Worm (Caenorhabditis elegans) whole organism, L4 larva: ENCODE results near the gene nhr-123.

ENCODE experiments used
- D1046.2 ChIP-seq: fragments of 200-800 bp; sonication (Bioruptor generic); IDR thresholded peaks from 2 replicates; pipeline ENCODE4 v1.3.6; 2022; ENCODE audit warnings: missing genetic modification characterization, missing compliant biosample characterization
- T26A8.4 ChIP-seq: fragments of 200-800 bp; sonication (Bioruptor generic); IDR thresholded peaks from 2 replicates; pipeline ENCODE4 v1.3.6; 2022; ENCODE audit warnings: missing genetic modification characterization, missing compliant biosample characterization
- Y105C5A.15 ChIP-seq: fragments of 200-800 bp; sonication (Bioruptor generic); IDR thresholded peaks from 2 replicates; pipeline ENCODE4 v1.3.6; 2022; ENCODE audit warnings: missing genetic modification characterization, missing compliant biosample characterization
- Y5F2A.4 ChIP-seq: fragments of 200-800 bp; sonication (Bioruptor generic); optimal IDR thresholded peaks from 2 replicates; lab custom pipeline; 2018; ENCODE audit warnings: mild to moderate bottlenecking, missing genetic modification characterization, missing compliant biosample characterization
- Y75B8A.6 ChIP-seq: fragments of 200-800 bp; sonication (Bioruptor generic); IDR thresholded peaks from 2 replicates; pipeline ENCODE4 v1.3.6; 2022; ENCODE audit warnings: missing genetic modification reagents, missing genetic modification characterization, missing compliant biosample characterization
- ZK546.5 ChIP-seq, 2 experiments: sonication (generic microtip); optimal IDR thresholded peaks; 2 replicates each; lab custom pipeline; 2017; ENCODE audit warnings: missing biosample characterization in 2 of 2, missing genetic modification characterization in 2 of 2
- aha-1 ChIP-seq: fragments of 150-350 bp; peaks from one replicate; lab custom pipeline; 2014; ENCODE audit warnings: missing biosample characterization, missing genetic modification characterization
- aly-2 ChIP-seq: sonication (generic microtip); optimal IDR thresholded peaks from 2 replicates; lab custom pipeline; 2018; ENCODE audit warnings: missing biosample characterization, missing genetic modification characterization
- ceh-20 ChIP-seq: fragments of 200-800 bp; sonication (Bioruptor generic); IDR thresholded peaks from 2 replicates; pipeline ENCODE4 v1.3.6; 2022; ENCODE audit warnings: missing genetic modification reagents, missing genetic modification characterization, missing compliant biosample characterization
- ceh-28 ChIP-seq: fragments of 150-350 bp; optimal IDR thresholded peaks from 2 replicates; lab custom pipeline; 2014; ENCODE audit warnings: missing biosample characterization, missing genetic modification reagents, missing genetic modification characterization
- ceh-32 ChIP-seq: sonication (generic microtip); optimal IDR thresholded peaks from 2 replicates; lab custom pipeline; 2016; ENCODE audit warnings: mild to moderate bottlenecking, missing genetic modification characterization, missing compliant biosample characterization; ENCODE audit not compliant: poor library complexity
- ceh-44 ChIP-seq: fragments of 200-800 bp; sonication (Bioruptor generic); IDR thresholded peaks from 2 replicates; pipeline ENCODE4 v1.3.6; 2022; ENCODE audit warnings: missing genetic modification reagents, missing genetic modification characterization, missing compliant biosample characterization
- daf-12 ChIP-seq: fragments of 150-350 bp; optimal IDR thresholded peaks from 2 replicates; lab custom pipeline; 2014; ENCODE audit warnings: missing biosample characterization, missing genetic modification reagents, missing genetic modification characterization
- daf-16 ChIP-seq, 3 experiments: sonication (generic microtip); optimal IDR thresholded peaks; 2 replicates each; lab custom pipeline; 2016 to 2017; ENCODE audit warnings: missing genetic modification characterization in 3 of 3, missing genetic modification reagents in 3 of 3, mild to moderate bottlenecking in 2 of 3, missing compliant biosample characterization in 2 of 3, missing biosample characterization in 1 of 3, moderate library complexity in 1 of 3
- dmd-6 ChIP-seq: fragments of 200-800 bp; sonication (Bioruptor generic); IDR thresholded peaks from 2 replicates; pipeline ENCODE4 v1.3.6; 2022; ENCODE audit warnings: missing genetic modification reagents, missing genetic modification characterization, missing compliant biosample characterization
- dmd-8 ChIP-seq: fragments of 200-800 bp; sonication (Bioruptor generic); IDR thresholded peaks from 2 replicates; pipeline ENCODE4 v1.3.6; 2022; ENCODE audit warnings: missing genetic modification characterization, missing compliant biosample characterization
- dmd-9 ChIP-seq: fragments of 200-800 bp; sonication (Bioruptor generic); IDR thresholded peaks from 2 replicates; pipeline ENCODE4 v1.3.6; 2022; ENCODE audit warnings: missing genetic modification reagents, missing genetic modification characterization, missing compliant biosample characterization
- dve-1 ChIP-seq: sonication (generic microtip); optimal IDR thresholded peaks from 2 replicates; lab custom pipeline; 2017; ENCODE audit warnings: antibody characterized with exemption, mild to moderate bottlenecking, missing genetic modification characterization, missing compliant biosample characterization; ENCODE audit not compliant: insufficient read depth
- egl-27 ChIP-seq: sonication (generic microtip); optimal IDR thresholded peaks from 3 replicates; lab custom pipeline; 2017; ENCODE audit warnings: missing biosample characterization, missing genetic modification reagents, missing genetic modification characterization
- hlh-11 ChIP-seq: fragments of 200-800 bp; sonication (Bioruptor generic); optimal IDR thresholded peaks from 2 replicates; lab custom pipeline; 2018; ENCODE audit warnings: mild to moderate bottlenecking, missing genetic modification characterization, missing compliant biosample characterization
- hmg-1.1 ChIP-seq: fragments of 200-800 bp; sonication (Bioruptor generic); IDR thresholded peaks from 2 replicates; pipeline ENCODE4 v1.3.6; 2022; ENCODE audit warnings: missing genetic modification reagents, missing genetic modification characterization, missing compliant biosample characterization
- jun-1 ChIP-seq: fragments of 150-350 bp; optimal IDR thresholded peaks from 2 replicates; lab custom pipeline; 2014; ENCODE audit warnings: missing biosample characterization, missing genetic modification reagents, missing genetic modification characterization
- lin-1 ChIP-seq: fragments of 200-800 bp; sonication (Bioruptor generic); IDR thresholded peaks from 2 replicates; pipeline ENCODE4 v1.3.6; 2022; ENCODE audit warnings: missing genetic modification reagents, missing genetic modification characterization, missing compliant biosample characterization
- lin-13 ChIP-seq: fragments of 150-350 bp; optimal IDR thresholded peaks from 2 replicates; lab custom pipeline; 2014; ENCODE audit warnings: missing biosample characterization, missing genetic modification reagents, missing genetic modification characterization
- lin-39 ChIP-seq: fragments of 150-350 bp; optimal IDR thresholded peaks from 2 replicates; lab custom pipeline; 2014; ENCODE audit warnings: missing biosample characterization, missing genetic modification reagents, missing genetic modification characterization
- madf-5 ChIP-seq, 2 experiments: fragments of 200-800 bp; sonication (Bioruptor generic); IDR thresholded peaks; 2 replicates each; pipeline ENCODE4 v1.3.6; 2022; ENCODE audit warnings: missing compliant biosample characterization in 2 of 2, missing genetic modification characterization in 2 of 2
- madf-9 ChIP-seq: fragments of 200-800 bp; sonication (Bioruptor generic); conservative IDR thresholded peaks from 2 replicates; pipeline ENCODE4 v1.3.6; 2022; ENCODE audit warnings: missing genetic modification reagents, missing genetic modification characterization, missing compliant biosample characterization
- mdl-1 ChIP-seq, 2 experiments: fragments of 150-350 bp in 1 of 2; sonication (generic microtip) in 1 of 2; optimal IDR thresholded peaks; 2 replicates each; lab custom pipeline; 2014 to 2017; ENCODE audit warnings: missing biosample characterization in 2 of 2, missing genetic modification characterization in 2 of 2
- mes-2 ChIP-seq: sonication (generic microtip); optimal IDR thresholded peaks from 2 replicates; lab custom pipeline; 2016; ENCODE audit warnings: missing genotype, mild to moderate bottlenecking, missing genetic modification characterization, missing compliant biosample characterization; ENCODE audit not compliant: poor library complexity, severe bottlenecking
- mxl-2 ChIP-seq: fragments of 200-800 bp; sonication (Bioruptor generic); conservative IDR thresholded peaks from 2 replicates; pipeline ENCODE4 v1.3.6; 2022; ENCODE audit warnings: missing genetic modification reagents, missing genetic modification characterization, missing compliant biosample characterization
- mxl-3 ChIP-seq: fragments of 200-800 bp; sonication (Bioruptor generic); optimal IDR thresholded peaks from 2 replicates; lab custom pipeline; 2018; ENCODE audit warnings: mild to moderate bottlenecking, missing genetic modification characterization, missing compliant biosample characterization
- nhr-102 ChIP-seq: sonication (generic microtip); optimal IDR thresholded peaks from 2 replicates; lab custom pipeline; 2016; ENCODE audit warnings: mild to moderate bottlenecking, missing genetic modification characterization, moderate library complexity, missing compliant biosample characterization
- nhr-111 ChIP-seq: fragments of 200-800 bp; sonication (Bioruptor generic); optimal IDR thresholded peaks from 2 replicates; lab custom pipeline; 2018; ENCODE audit warnings: mild to moderate bottlenecking, missing genetic modification characterization, missing compliant biosample characterization
- nhr-237 ChIP-seq: sonication (generic microtip); optimal IDR thresholded peaks from 2 replicates; lab custom pipeline; 2017; ENCODE audit warnings: missing biosample characterization, missing genetic modification characterization
- nhr-25 ChIP-seq: sonication (generic microtip); optimal IDR thresholded peaks from 2 replicates; lab custom pipeline; 2017; ENCODE audit warnings: missing genetic modification characterization, mild to moderate bottlenecking, missing compliant biosample characterization, antibody characterized with exemption, moderate library complexity, borderline replicate concordance; ENCODE audit not compliant: insufficient read depth
- nhr-28 ChIP-seq: fragments of 150-350 bp; optimal IDR thresholded peaks from 2 replicates; lab custom pipeline; 2014; ENCODE audit warnings: missing biosample characterization, missing genetic modification characterization
- nhr-41 ChIP-seq: fragments of 200-800 bp; sonication (Bioruptor generic); IDR thresholded peaks from 2 replicates; pipeline ENCODE4 v1.3.6; 2022; ENCODE audit warnings: missing genetic modification reagents, missing genetic modification characterization, missing compliant biosample characterization
- nhr-76 ChIP-seq: fragments of 150-350 bp; optimal IDR thresholded peaks from 2 replicates; lab custom pipeline; 2014; ENCODE audit warnings: missing biosample characterization, missing genetic modification characterization
- nhr-77 ChIP-seq: fragments of 150-350 bp; optimal IDR thresholded peaks from 2 replicates; lab custom pipeline; 2014; ENCODE audit warnings: missing biosample characterization, missing genetic modification characterization
- pha-4 ChIP-seq, 2 experiments: fragments of 150-350 bp in 1 of 2; fragments of 200-800 bp in 1 of 2; sonication (Bioruptor generic) in 1 of 2; IDR thresholded peaks in 1 of 2; optimal IDR thresholded peaks in 1 of 2; 2 replicates each; pipeline versions ENCODE4 v1.3.6 to Lab custom; 2014 to 2022; ENCODE audit warnings: missing genetic modification characterization in 2 of 2, missing genetic modification reagents in 2 of 2, missing biosample characterization in 1 of 2, missing compliant biosample characterization in 1 of 2
- pqm-1 ChIP-seq: sonication (generic microtip); optimal IDR thresholded peaks from 2 replicates; lab custom pipeline; 2017; ENCODE audit warnings: missing biosample characterization, missing genetic modification characterization
- sdz-12 ChIP-seq: fragments of 200-800 bp; sonication (Bioruptor generic); optimal IDR thresholded peaks from 2 replicates; lab custom pipeline; 2018; ENCODE audit warnings: mild to moderate bottlenecking, missing genetic modification characterization, missing compliant biosample characterization
- snpc-4 ChIP-seq: fragments of 150-350 bp; optimal IDR thresholded peaks from 2 replicates; lab custom pipeline; 2014; ENCODE audit warnings: missing biosample characterization, missing genetic modification characterization
- tag-97 ChIP-seq: fragments of 200-800 bp; sonication (Bioruptor generic); IDR thresholded peaks from 2 replicates; pipeline ENCODE4 v1.3.6; 2022; ENCODE audit warnings: missing genetic modification characterization, missing compliant biosample characterization
- unc-62 ChIP-seq, 3 experiments: fragments of 150-350 bp in 1 of 3; sonication (generic microtip); optimal IDR thresholded peaks in 2 of 3; peaks in 1 of 3; 1 replicate in 1 of 3; 2 replicates in 2 of 3; lab custom pipeline; 2014 to 2017; ENCODE audit warnings: missing biosample characterization in 3 of 3, missing genetic modification characterization in 3 of 3, missing genetic modification reagents in 3 of 3, missing genotype in 1 of 3
- zfp-2 ChIP-seq: sonication (generic microtip); optimal IDR thresholded peaks from 2 replicates; lab custom pipeline; 2016; ENCODE audit warnings: mild to moderate bottlenecking, missing genetic modification characterization, missing compliant biosample characterization
- zip-11 ChIP-seq: fragments of 200-800 bp; sonication (Bioruptor generic); IDR thresholded peaks from 2 replicates; pipeline ENCODE4 v1.3.6; 2022; ENCODE audit warnings: missing genetic modification characterization, missing compliant biosample characterization
- zip-2 ChIP-seq: fragments of 150-350 bp; optimal IDR thresholded peaks from 2 replicates; lab custom pipeline; 2014; ENCODE audit warnings: missing biosample characterization, missing genetic modification characterization
- ztf-11 ChIP-seq: fragments of 150-350 bp; optimal IDR thresholded peaks from 2 replicates; lab custom pipeline; 2014; ENCODE audit warnings: missing biosample characterization, missing genetic modification characterization
- ztf-7 ChIP-seq: fragments of 150-350 bp; optimal IDR thresholded peaks from 2 replicates; lab custom pipeline; 2014; ENCODE audit warnings: missing biosample characterization, missing genetic modification characterization

Gene nhr-123

DNA sequence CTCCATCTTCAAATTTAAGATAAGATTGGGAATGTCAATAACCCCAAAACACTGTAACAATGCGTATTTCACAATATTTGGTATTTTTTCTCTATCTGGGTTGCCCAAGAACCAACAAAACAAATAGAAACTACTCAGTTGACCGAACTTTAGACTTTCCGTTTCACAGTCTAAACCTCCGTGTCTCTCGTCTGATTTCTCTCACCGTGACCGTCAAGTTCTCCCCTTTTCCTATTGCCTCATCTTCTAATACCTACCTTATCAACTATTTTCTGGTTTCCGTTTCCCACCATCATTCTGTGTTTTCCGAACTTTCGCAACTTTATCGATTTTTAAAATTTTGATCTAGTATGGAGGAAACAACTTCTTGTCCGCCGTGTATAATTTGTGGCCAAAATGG, 43.0 kb downstream of the nhr-123 start, which contains the start of gene nhr-131:
nhr-131 (plus strand) TSS at position 87 of the 400 bp plus-strand sequence.
- TF ChIP-seq madf-9 (no peak), dve-1 (tag; lab: Kevin White, UChicago) (peak; percentile 71), jun-1 (tag; lab: Kevin White, UChicago) (no peak), pha-4 (GFP tag; IDR thresholded peaks at IDR 0.05; lab: Robert Waterston, UW) (no peak), pha-4 (tag; optimal IDR thresholded peaks at IDR 0.05; lab: Kevin White, UChicago) (no peak), nhr-111 (GFP tag; lab: Kevin White, UChicago) (no peak), unc-62 (GFP tag; optimal IDR thresholded peaks at IDR 0.05 in 1 of 2; lab: Kevin White, UChicago) (no peak), unc-62 (tag; optimal IDR thresholded peaks at IDR 0.05; lab: Kevin White, UChicago) (no peak), sdz-12 (GFP tag; lab: Kevin White, UChicago) (no peak), nhr-41 (GFP tag; lab: Robert Waterston, UW) (no peak), nhr-28 (peak; percentile 87), Y5F2A.4 (GFP tag; lab: Kevin White, UChicago) (no peak), hmg-1.1 (GFP tag; lab: Robert Waterston, UW) (no peak), ceh-44 (no peak), nhr-25 (tag; lab: Kevin White, UChicago) (no peak), lin-1 (GFP tag; lab: Robert Waterston, UW) (peak; percentile 58; the same call in 1 of the 2 replicates), nhr-237 (tag; lab: Kevin White, UChicago) (no peak), zip-2 (no peak), ZK546.5 (tag; optimal IDR thresholded peaks at IDR 0.05; lab: Kevin White, UChicago) (no peak), mxl-3 (GFP tag; lab: Kevin White, UChicago) (no peak), T26A8.4 (GFP tag; lab: Robert Waterston, UW) (no peak), lin-13 (GFP tag; lab: Kevin White, UChicago) (no peak), aha-1 (tag; lab: Kevin White, UChicago) (peak; percentile 38), ceh-32 (no peak), ztf-7 (tag; lab: Kevin White, UChicago) (no peak), mdl-1 (tag; optimal IDR thresholded peaks at IDR 0.05; lab: Kevin White, UChicago) (peak in 1 of 2 experiments; percentile 10), mes-2 (tag; lab: Kevin White, UChicago) (peak; percentile 36), dmd-9 (no peak), lin-39 (tag; lab: Kevin White, UChicago) (no peak), zfp-2 (tag; lab: Kevin White, UChicago) (no peak), ceh-20 (GFP tag; lab: Robert Waterston, UW) (no peak), madf-5 (GFP tag; IDR thresholded peaks at IDR 0.05; lab: Robert Waterston, UW) (no peak), Y105C5A.15 (GFP tag; lab: Robert Waterston, UW) (no peak), D1046.2 (GFP tag; lab: Robert Waterston, UW) (no peak), hlh-11 (tag; lab: Kevin White, UChicago) (peak; percentile 51), Y75B8A.6 (no peak), daf-12 (tag; lab: Kevin White, UChicago) (no peak), ceh-28 (tag; lab: Kevin White, UChicago) (peak; percentile 48), aly-2 (tag; lab: Kevin White, UChicago) (no peak), mxl-2 (GFP tag; lab: Robert Waterston, UW) (no peak), nhr-102 (tag; lab: Kevin White, UChicago) (peak; percentile 36), nhr-77 (tag; lab: Kevin White, UChicago) (peak; percentile 38), daf-16 (GFP tag; optimal IDR thresholded peaks at IDR 0.05; lab: Kevin White, UChicago) (no peak), daf-16 (tag; optimal IDR thresholded peaks at IDR 0.05; lab: Kevin White, UChicago) (peak; percentile 82), pqm-1 (tag; lab: Kevin White, UChicago) (peak; percentile 62), tag-97 (no peak), snpc-4 (tag; lab: Kevin White, UChicago) (no peak), egl-27 (no peak), dmd-8 (GFP tag; lab: Robert Waterston, UW) (no peak), dmd-6 (GFP tag; lab: Robert Waterston, UW) (peak; percentile 77), nhr-76 (tag; lab: Kevin White, UChicago) (no peak), ztf-11 (no peak), zip-11 (GFP tag; lab: Robert Waterston, UW) (no peak)
